Fruit fly (Drosophila melanogaster): ENCODE measurements around the gene mid.

mid gene

dm6 chr2L:5433403-5434023, 27.9 kb upstream of the mid start (continued):
- TF ChIP-seq yki (optimal IDR thresholded peaks at IDR 0.05) (no peak), CG43689 (GFP tag; IDR thresholded peaks at IDR 0.05) (no peak), CG32772 (GFP tag; IDR thresholded peaks at IDR 0.05) (no peak), ftz-f1 (GFP tag; optimal IDR thresholded peaks at IDR 0.05) (no peak), BEAF-32 (GFP tag; optimal IDR thresholded peaks at IDR 0.05) (no peak), CG6765 (GFP tag; optimal IDR thresholded peaks at IDR 0.05) (no peak), MESR4 (GFP tag; optimal IDR thresholded peaks at IDR 0.05) (no peak), NFAT (GFP tag; IDR thresholded peaks at IDR 0.05) (no peak), CG8290 (GFP tag; optimal IDR thresholded peaks at IDR 0.05) (no peak), CG8290 (tag; optimal IDR thresholded peaks at IDR 0.05) (no peak), CG10543 (GFP tag; optimal IDR thresholded peaks at IDR 0.05) (no peak), klu (GFP tag; IDR thresholded peaks at IDR 0.05) (no peak), al (GFP tag; IDR thresholded peaks at IDR 0.05) (no peak), Opbp (GFP tag; IDR thresholded peaks at IDR 0.05; ENCODE audit: partially characterized antibody) (no peak), Dad (GFP tag; optimal IDR thresholded peaks at IDR 0.05) (no peak), ind (GFP tag; optimal IDR thresholded peaks at IDR 0.05) (no peak), CG2199 (GFP tag; IDR thresholded peaks at IDR 0.05) (no peak), CG12769 (tag; optimal IDR thresholded peaks at IDR 0.05) (no peak), GATAe (GFP tag; conservative IDR thresholded peaks at IDR 0.05) (no peak), CG2120 (GFP tag; optimal IDR thresholded peaks at IDR 0.05) (no peak), HLH3B (GFP tag; IDR thresholded peaks at IDR 0.05) (no peak), Ssrp (tag; optimal IDR thresholded peaks at IDR 0.05) (peak; percentile 1), Sox102F (GFP tag; optimal IDR thresholded peaks at IDR 0.05) (no peak), CG14050 (GFP tag; IDR thresholded peaks at IDR 0.05) (no peak), CG11695 (GFP tag; IDR thresholded peaks at IDR 0.05) (no peak), sr (GFP tag; IDR thresholded peaks at IDR 0.05) (no peak), CG13775 (GFP tag; optimal IDR thresholded peaks at IDR 0.05) (no peak), kni (GFP tag; optimal IDR thresholded peaks at IDR 0.05) (no peak), CG13123 (GFP tag; optimal IDR thresholded peaks at IDR 0.05) (no peak), disco-r (GFP tag; optimal IDR thresholded peaks at IDR 0.05) (no peak), CkIIα-i1 (GFP tag; IDR thresholded peaks at IDR 0.05) (no peak), CG10462 (GFP tag; optimal IDR thresholded peaks at IDR 0.05) (no peak), CG6689 (GFP tag; IDR thresholded peaks at IDR 0.05) (0 out of 2 replicates have a peak, but pooled peaks have one; percentile 23), CG8478 (optimal IDR thresholded peaks at IDR 0.05) (no peak), tna (GFP tag; IDR thresholded peaks at IDR 0.05; ENCODE audit: partially characterized antibody) (no peak), crol (GFP tag; IDR thresholded peaks at IDR 0.05) (no peak), Chrac-16 (GFP tag; optimal IDR thresholded peaks at IDR 0.05) (no peak), CG13624 (GFP tag; optimal IDR thresholded peaks at IDR 0.05) (no peak), E2f2 (GFP tag; IDR thresholded peaks at IDR 0.05) (no peak), br (optimal IDR thresholded peaks at IDR 0.05) (no peak), gsb-n (tag; optimal IDR thresholded peaks at IDR 0.05) (no peak), Camta (GFP tag; optimal IDR thresholded peaks at IDR 0.05) (no peak), insv (GFP tag; optimal IDR thresholded peaks at IDR 0.05) (no peak), Elba2 (GFP tag; optimal IDR thresholded peaks at IDR 0.05) (no peak), CG10979 (tag; optimal IDR thresholded peaks at IDR 0.05) (peak; percentile 58), CG4707 (GFP tag; optimal IDR thresholded peaks at IDR 0.05) (no peak), fd96Cb (tag; optimal IDR thresholded peaks at IDR 0.05) (peak; percentile 22), ERR (GFP tag; optimal IDR thresholded peaks at IDR 0.05) (no peak), ranshi (GFP tag; IDR thresholded peaks at IDR 0.05) (no peak), Dek (tag; optimal IDR thresholded peaks at IDR 0.05) (no peak), HmgZ (tag; optimal IDR thresholded peaks at IDR 0.05) (no peak), nmo (GFP tag; optimal IDR thresholded peaks at IDR 0.05) (peak; percentile 14), CG6854 (GFP tag; optimal IDR thresholded peaks at IDR 0.05) (no peak), Sin3A (optimal IDR thresholded peaks at IDR 0.05) (no peak)

Data from whole organism, embryonic.